Fruit fly (Drosophila melanogaster): ENCODE data around the gene ebd1.

ebd1 gene

DNA sequence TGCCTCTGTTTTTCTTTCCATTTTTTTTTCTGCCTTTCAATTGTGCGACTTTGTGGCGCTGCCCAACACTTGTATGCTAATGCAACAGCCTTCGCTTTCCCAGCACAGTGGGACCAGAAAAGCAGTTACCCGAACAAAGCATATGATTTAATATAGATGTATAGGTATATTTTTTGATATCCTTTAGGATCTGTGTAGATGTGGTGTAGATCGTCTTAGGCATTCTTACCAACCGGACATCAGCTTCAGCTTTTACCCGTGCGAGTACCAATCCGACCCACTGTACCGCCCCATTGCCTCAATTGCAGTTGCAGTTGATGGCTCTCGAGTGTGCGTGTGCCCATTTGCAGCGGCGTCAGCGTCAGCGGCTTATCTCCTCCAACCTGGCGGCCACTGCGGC, 48.9 kb downstream of the ebd1 start:
- TF ChIP-seq CG8159 (tag; optimal IDR thresholded peaks at IDR 0.05) (peak; percentile 69), D1 (tag; optimal IDR thresholded peaks at IDR 0.05) (peak; percentile 7), CG32121 (GFP tag; IDR thresholded peaks at IDR 0.05) (peak; percentile 98), CG13204 (GFP tag; optimal IDR thresholded peaks at IDR 0.05) (peak; percentile 37), CG4496 (GFP tag; IDR thresholded peaks at IDR 0.05) (peak; percentile 98), CG34367 (tag; optimal IDR thresholded peaks at IDR 0.05) (peak; percentile 68), Snoo (tag; optimal IDR thresholded peaks at IDR 0.05) (peak; percentile 48), CG10348 (GFP tag; IDR thresholded peaks at IDR 0.05) (peak; percentile 90), Pif1B (GFP tag; optimal IDR thresholded peaks at IDR 0.05) (peak; percentile 82), CG17806 (tag; optimal IDR thresholded peaks at IDR 0.05) (peak; percentile 80), CG8301 (tag; optimal IDR thresholded peaks at IDR 0.05) (peak; percentile 96), gl (tag; optimal IDR thresholded peaks at IDR 0.05) (peak; percentile 50), CG9948 (tag; optimal IDR thresholded peaks at IDR 0.05) (peak; percentile 86), fd96Ca (GFP tag; IDR thresholded peaks at IDR 0.05) (peak; percentile 99), Pif1A (GFP tag; optimal IDR thresholded peaks at IDR 0.05) (peak; percentile 93), CG14655 (GFP tag; optimal IDR thresholded peaks at IDR 0.05) (peak; percentile 96), CG12605 (GFP tag; IDR thresholded peaks at IDR 0.05) (peak; percentile 93), CG15710 (tag; optimal IDR thresholded peaks at IDR 0.05) (peak; percentile 60), Ets98B (GFP tag; IDR thresholded peaks at IDR 0.05) (peak; percentile 98), EcR (GFP tag; optimal IDR thresholded peaks at IDR 0.05) (no peak), rn (GFP tag; IDR thresholded peaks at IDR 0.05) (peak; percentile 93)

DNA sequence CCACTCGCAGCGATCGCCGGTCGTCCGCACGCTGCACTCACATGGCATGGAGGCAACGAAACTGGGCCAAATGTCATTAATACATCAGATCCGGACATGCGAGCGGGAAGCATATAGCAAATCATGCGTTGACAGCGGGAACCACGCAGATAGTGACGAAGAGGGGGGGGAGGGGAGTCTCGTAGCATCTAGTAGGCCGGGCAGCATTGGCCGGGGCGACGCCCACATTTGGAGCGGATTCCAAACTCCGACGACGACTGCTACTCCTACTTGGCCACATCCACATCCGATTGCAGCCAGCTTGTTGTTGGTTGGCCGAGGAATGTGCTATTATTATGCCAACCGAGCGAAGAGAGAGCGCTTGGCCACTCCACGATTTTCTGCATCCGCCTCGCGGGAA, 49.8 kb downstream of the ebd1 start:
- TF ChIP-seq D1 (tag; optimal IDR thresholded peaks at IDR 0.05) (no peak), CG34367 (tag; optimal IDR thresholded peaks at IDR 0.05) (no peak), Ets98B (GFP tag; IDR thresholded peaks at IDR 0.05) (peak; percentile 13; the same call in 1 of the 2 replicates), CG13204 (GFP tag; optimal IDR thresholded peaks at IDR 0.05) (no peak), CG9948 (tag; optimal IDR thresholded peaks at IDR 0.05) (no peak), CG8301 (tag; optimal IDR thresholded peaks at IDR 0.05) (no peak)

DNA sequence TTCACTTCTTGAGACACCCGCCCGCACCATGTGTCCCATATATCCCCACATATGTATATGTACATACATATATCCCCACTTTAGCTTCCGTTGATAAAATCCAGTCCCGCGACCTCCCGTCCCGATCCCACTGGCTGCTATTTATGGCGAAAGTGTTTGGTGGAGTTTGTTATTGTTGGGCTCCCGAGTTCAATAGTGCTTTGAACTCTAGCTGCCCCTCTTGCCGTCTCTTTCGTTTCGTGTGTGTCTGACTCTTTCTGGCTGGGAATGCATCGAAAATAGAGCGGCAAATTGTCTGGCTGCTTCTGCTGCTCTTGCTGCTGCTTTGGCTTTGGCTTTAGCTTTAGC, 50.4 kb downstream of the ebd1 start:
- TF ChIP-seq CG32121 (GFP tag; IDR thresholded peaks at IDR 0.05), result no peak
- TF ChIP-seq CG8159 (tag; optimal IDR thresholded peaks at IDR 0.05), result no peak
- no peak for TF ChIP-seq gl (tag; optimal IDR thresholded peaks at IDR 0.05)
- TF ChIP-seq CG12605 (GFP tag; IDR thresholded peaks at IDR 0.05), result no peak
- peak; percentile 83 for TF ChIP-seq EcR (GFP tag; optimal IDR thresholded peaks at IDR 0.05)

DNA sequence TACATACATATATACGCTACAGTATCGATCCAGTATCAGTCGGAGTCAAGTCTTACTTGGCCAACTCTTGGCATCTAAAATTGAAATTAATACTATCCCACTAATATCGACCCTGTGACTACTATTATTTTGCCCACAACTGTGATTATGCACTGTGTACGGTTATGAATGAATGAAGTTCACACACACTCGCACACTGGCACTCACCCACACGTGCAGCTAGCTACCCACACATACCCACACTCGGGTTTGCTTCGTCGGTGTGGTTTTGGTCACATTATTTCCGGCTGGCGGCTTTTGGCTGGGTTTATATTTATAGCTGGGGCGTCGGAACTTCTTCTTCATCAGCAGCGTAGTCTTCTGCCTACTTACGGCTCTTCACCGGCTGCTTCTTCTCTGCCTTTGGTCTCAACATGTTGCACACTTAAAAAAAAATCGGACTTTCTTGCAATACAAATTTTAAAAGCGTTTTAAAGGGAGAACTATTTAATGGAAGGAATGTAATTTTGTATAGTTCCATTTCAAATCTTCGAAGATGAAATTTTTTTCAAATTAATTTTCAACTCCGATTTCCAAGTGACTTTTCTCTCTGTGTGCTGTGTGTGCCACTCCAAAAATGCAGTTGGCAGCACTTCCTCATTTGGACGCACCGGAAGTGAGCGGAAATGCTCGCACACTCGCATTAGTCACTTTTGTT, 50.9 kb downstream of the ebd1 start:
- TF ChIP-seq fd96Ca (GFP tag; IDR thresholded peaks at IDR 0.05), result peak; percentile 87
- TF ChIP-seq CG12605 (GFP tag; IDR thresholded peaks at IDR 0.05), result peak; percentile 72
- TF ChIP-seq CG8159 (tag; optimal IDR thresholded peaks at IDR 0.05), result peak; percentile 85
- peak; percentile 92 for TF ChIP-seq CG4496 (GFP tag; IDR thresholded peaks at IDR 0.05)
- peak; percentile 80 for TF ChIP-seq CG9948 (tag; optimal IDR thresholded peaks at IDR 0.05)
- peak; percentile 7 for TF ChIP-seq CG13204 (GFP tag; optimal IDR thresholded peaks at IDR 0.05)
- peak; percentile 92 for TF ChIP-seq CG32121 (GFP tag; IDR thresholded peaks at IDR 0.05)
- peak; percentile 75 for TF ChIP-seq Pif1B (GFP tag; optimal IDR thresholded peaks at IDR 0.05)
- peak; percentile 91 for TF ChIP-seq Ets98B (GFP tag; IDR thresholded peaks at IDR 0.05)
- peak; percentile 91 for TF ChIP-seq CG14655 (GFP tag; optimal IDR thresholded peaks at IDR 0.05)
- TF ChIP-seq Snoo (tag; optimal IDR thresholded peaks at IDR 0.05), result peak; percentile 72
- TF ChIP-seq CG34367 (tag; optimal IDR thresholded peaks at IDR 0.05), result peak; percentile 76
- peak; percentile 44 for TF ChIP-seq gl (tag; optimal IDR thresholded peaks at IDR 0.05)
- TF ChIP-seq CG15710 (tag; optimal IDR thresholded peaks at IDR 0.05), result peak; percentile 75
- TF ChIP-seq EcR (GFP tag; optimal IDR thresholded peaks at IDR 0.05), result no peak
- TF ChIP-seq CG8301 (tag; optimal IDR thresholded peaks at IDR 0.05), result peak; percentile 91
- peak; percentile 82 for TF ChIP-seq Pif1A (GFP tag; optimal IDR thresholded peaks at IDR 0.05)
- TF ChIP-seq D1 (tag; optimal IDR thresholded peaks at IDR 0.05), result no peak
- TF ChIP-seq rn (GFP tag; IDR thresholded peaks at IDR 0.05), result peak; percentile 83
- TF ChIP-seq CG10348 (GFP tag; IDR thresholded peaks at IDR 0.05), result peak; percentile 40; the same call in 1 of the 2 replicates
- peak; percentile 82 for TF ChIP-seq CG17806 (tag; optimal IDR thresholded peaks at IDR 0.05)

DNA sequence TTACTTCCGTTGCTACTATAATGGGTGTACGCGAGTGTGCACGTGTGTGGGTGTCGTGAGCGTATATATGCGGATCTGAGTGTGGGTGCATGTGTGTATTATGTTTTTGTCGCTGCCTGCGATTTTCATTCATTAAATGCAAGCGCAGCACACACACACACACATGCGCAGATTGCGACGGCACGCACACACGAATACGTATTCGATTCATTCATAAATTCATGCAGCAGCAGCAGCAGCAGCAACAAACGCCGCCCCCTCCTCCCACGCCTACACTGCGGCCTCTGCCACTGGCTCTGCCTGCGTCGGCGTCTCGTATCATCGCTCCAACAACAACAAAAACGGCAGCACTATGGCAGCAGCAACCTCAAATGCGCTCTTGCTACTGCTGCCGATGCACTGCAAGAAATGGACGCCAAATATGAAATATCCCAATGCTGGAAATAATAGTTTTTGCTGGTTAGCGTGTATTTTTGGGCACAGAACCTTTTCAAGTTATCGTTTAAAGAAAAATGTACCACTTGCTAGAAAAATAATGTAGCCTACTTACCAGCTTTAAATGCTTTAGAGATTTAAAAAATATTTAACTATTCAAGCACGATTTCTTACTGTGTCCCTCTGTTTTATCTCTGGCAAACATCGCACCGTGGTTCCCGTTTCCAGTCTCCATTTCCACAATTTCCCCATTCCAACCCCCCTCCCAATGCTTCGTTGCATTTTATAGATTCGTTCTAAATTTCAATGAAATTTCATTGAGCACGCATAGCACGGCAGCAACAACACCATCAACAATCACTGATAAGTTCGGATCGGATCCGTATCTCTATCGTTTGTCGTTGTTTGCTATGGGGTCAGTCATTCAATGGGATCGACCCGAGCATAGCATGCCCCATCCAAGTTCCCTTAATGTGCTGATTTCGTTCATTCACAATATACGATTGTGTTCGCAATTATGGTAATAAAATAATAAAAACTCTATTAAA, 51.8 kb downstream of the ebd1 start:
- TF ChIP-seq D1 (tag; optimal IDR thresholded peaks at IDR 0.05), result peak; percentile 10
- TF ChIP-seq Ets98B (GFP tag; IDR thresholded peaks at IDR 0.05), result peak; percentile 85
- peak; percentile 48 for TF ChIP-seq CG34367 (tag; optimal IDR thresholded peaks at IDR 0.05)
- TF ChIP-seq CG10348 (GFP tag; IDR thresholded peaks at IDR 0.05), result peak; percentile 27; the same call in 1 of the 2 replicates
- peak; percentile 66 for TF ChIP-seq CG8159 (tag; optimal IDR thresholded peaks at IDR 0.05)
- TF ChIP-seq Snoo (tag; optimal IDR thresholded peaks at IDR 0.05), result no peak
- peak; percentile 78 for TF ChIP-seq Pif1A (GFP tag; optimal IDR thresholded peaks at IDR 0.05)
- TF ChIP-seq rn (GFP tag; IDR thresholded peaks at IDR 0.05), result peak; percentile 74
- TF ChIP-seq gl (tag; optimal IDR thresholded peaks at IDR 0.05), result no peak
- TF ChIP-seq CG14655 (GFP tag; optimal IDR thresholded peaks at IDR 0.05), result peak; percentile 82
- TF ChIP-seq CG13204 (GFP tag; optimal IDR thresholded peaks at IDR 0.05), result no peak
- no peak for TF ChIP-seq EcR (GFP tag; optimal IDR thresholded peaks at IDR 0.05)
- TF ChIP-seq CG8301 (tag; optimal IDR thresholded peaks at IDR 0.05), result peak; percentile 85
- peak; percentile 92 for TF ChIP-seq CG4496 (GFP tag; IDR thresholded peaks at IDR 0.05)
- TF ChIP-seq fd96Ca (GFP tag; IDR thresholded peaks at IDR 0.05), result peak; percentile 95
- peak; percentile 71 for TF ChIP-seq CG17806 (tag; optimal IDR thresholded peaks at IDR 0.05)
- peak; percentile 89 for TF ChIP-seq CG32121 (GFP tag; IDR thresholded peaks at IDR 0.05)
- peak; percentile 79 for TF ChIP-seq CG12605 (GFP tag; IDR thresholded peaks at IDR 0.05)
- peak; percentile 42 for TF ChIP-seq CG9948 (tag; optimal IDR thresholded peaks at IDR 0.05)
- TF ChIP-seq CG15710 (tag; optimal IDR thresholded peaks at IDR 0.05), result peak; percentile 66
- TF ChIP-seq Pif1B (GFP tag; optimal IDR thresholded peaks at IDR 0.05), result peak; percentile 60

Measured in whole organism, pupa.